Fruit fly (Drosophila melanogaster): Measurements from ENCODE around the gene tws.
A peak's percentile ranks its signal among the peaks of the same experiment; 100 is the strongest.

Gene tws

DNA sequence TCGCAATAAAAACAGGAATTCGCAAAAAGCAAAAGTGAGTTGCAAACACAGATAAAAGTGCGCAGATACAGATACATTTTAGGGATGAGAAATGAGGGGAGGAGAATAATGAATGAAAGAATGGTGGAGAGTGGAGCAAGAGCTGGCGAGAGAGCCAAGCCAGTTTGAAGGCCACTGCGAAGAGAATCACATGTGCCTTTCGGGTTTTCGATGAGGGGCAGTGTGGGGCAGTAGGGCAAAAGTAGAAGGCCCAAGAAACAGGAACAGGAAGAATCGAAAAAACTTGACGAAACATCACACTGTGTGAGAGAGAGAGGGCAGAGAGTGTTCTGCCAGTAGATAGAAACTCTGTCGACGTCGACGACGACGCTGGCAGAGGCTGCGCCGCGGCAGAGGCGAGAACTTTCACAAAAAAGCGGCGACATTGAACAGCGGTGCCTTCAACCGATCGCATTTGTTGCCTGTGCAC lies 55.4 kb downstream of the tws start:
- TF ChIP-seq cic (GFP tag; optimal IDR thresholded peaks at IDR 0.05) (peak; percentile 80), CG33017 (tag; optimal IDR thresholded peaks at IDR 0.05) (no peak), CG11617 (GFP tag; optimal IDR thresholded peaks at IDR 0.05) (no peak), CG7101 (tag; optimal IDR thresholded peaks at IDR 0.05) (no peak), bab1 (GFP tag; optimal IDR thresholded peaks at IDR 0.05) (no peak), tj (GFP tag; optimal IDR thresholded peaks at IDR 0.05) (no peak), CG7045 (GFP tag; optimal IDR thresholded peaks at IDR 0.05) (no peak), Crg-1 (GFP tag; optimal IDR thresholded peaks at IDR 0.05) (no peak), pad (GFP tag; optimal IDR thresholded peaks at IDR 0.05) (peak; percentile 71), ovo (GFP tag; optimal IDR thresholded peaks at IDR 0.05) (no peak), CG1620 (GFP tag; optimal IDR thresholded peaks at IDR 0.05) (no peak), CG12768 (GFP tag; optimal IDR thresholded peaks at IDR 0.05) (peak; percentile 58), cnc (optimal IDR thresholded peaks at IDR 0.05) (no peak), CG5204 (GFP tag; optimal IDR thresholded peaks at IDR 0.05) (no peak), CG14711 (tag; optimal IDR thresholded peaks at IDR 0.05) (no peak), Mnt (GFP tag; optimal IDR thresholded peaks at IDR 0.05) (peak; percentile 94), kay (GFP tag; ENCODE audit: borderline replicate concordance) (no peak), Clk (GFP tag; optimal IDR thresholded peaks at IDR 0.05) (no peak), Hr96 (GFP tag; optimal IDR thresholded peaks at IDR 0.05) (no peak), toe (GFP tag; optimal IDR thresholded peaks at IDR 0.05) (no peak)

DNA sequence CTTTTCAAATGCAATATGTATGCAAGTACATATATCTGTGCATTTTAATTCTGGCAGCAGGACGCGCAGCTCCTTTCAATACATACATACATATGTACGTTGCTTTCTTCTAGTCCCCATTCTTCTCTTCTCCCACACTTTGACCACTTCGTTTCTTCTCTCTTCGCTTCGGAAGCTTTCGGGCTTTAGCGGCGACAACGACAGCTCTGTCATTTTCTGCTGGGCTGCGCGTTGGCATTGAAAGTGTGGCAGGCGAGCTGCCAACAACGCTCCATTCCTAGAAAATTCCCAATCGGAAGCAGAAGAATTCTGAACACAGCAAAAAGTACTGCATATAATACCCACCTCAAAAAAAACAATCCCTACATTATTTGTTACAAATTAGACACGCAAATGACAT lies 56.5 kb downstream of the tws start:
- TF ChIP-seq cnc (optimal IDR thresholded peaks at IDR 0.05) (no peak), CG7101 (tag; optimal IDR thresholded peaks at IDR 0.05) (peak; percentile 67), ovo (GFP tag; optimal IDR thresholded peaks at IDR 0.05) (no peak), kay (GFP tag; ENCODE audit: borderline replicate concordance) (no peak), Mnt (GFP tag; optimal IDR thresholded peaks at IDR 0.05) (peak; percentile 64), CG7045 (GFP tag; optimal IDR thresholded peaks at IDR 0.05) (no peak), CG14711 (tag; optimal IDR thresholded peaks at IDR 0.05) (peak; percentile 68), Hr96 (GFP tag; optimal IDR thresholded peaks at IDR 0.05) (peak; percentile 39), CG12768 (GFP tag; optimal IDR thresholded peaks at IDR 0.05) (peak; percentile 14), cic (GFP tag; optimal IDR thresholded peaks at IDR 0.05) (peak; percentile 39), CG11617 (GFP tag; optimal IDR thresholded peaks at IDR 0.05) (no peak), bab1 (GFP tag; optimal IDR thresholded peaks at IDR 0.05) (no peak), CG33017 (tag; optimal IDR thresholded peaks at IDR 0.05) (peak; percentile 69), Crg-1 (GFP tag; optimal IDR thresholded peaks at IDR 0.05) (no peak), pad (GFP tag; optimal IDR thresholded peaks at IDR 0.05) (no peak), toe (GFP tag; optimal IDR thresholded peaks at IDR 0.05) (no peak), CG5204 (GFP tag; optimal IDR thresholded peaks at IDR 0.05) (no peak)

- TF ChIP-seq Clk (GFP tag; optimal IDR thresholded peaks at IDR 0.05) (peak; percentile 98), Crg-1 (GFP tag; optimal IDR thresholded peaks at IDR 0.05) (peak; percentile 95), CG14711 (tag; optimal IDR thresholded peaks at IDR 0.05) (peak; percentile 91), ovo (GFP tag; optimal IDR thresholded peaks at IDR 0.05) (peak; percentile 86), Hr96 (GFP tag; optimal IDR thresholded peaks at IDR 0.05) (peak; percentile 98), CG5204 (GFP tag; optimal IDR thresholded peaks at IDR 0.05) (peak; percentile 98), cic (GFP tag; optimal IDR thresholded peaks at IDR 0.05) (peak; percentile 84), pad (GFP tag; optimal IDR thresholded peaks at IDR 0.05) (peak; percentile 89), kay (GFP tag; ENCODE audit: borderline replicate concordance) (no peak), bab1 (GFP tag; optimal IDR thresholded peaks at IDR 0.05) (peak; percentile 76), tj (GFP tag; optimal IDR thresholded peaks at IDR 0.05) (peak; percentile 75), CG7045 (GFP tag; optimal IDR thresholded peaks at IDR 0.05) (peak; percentile 98), toe (GFP tag; optimal IDR thresholded peaks at IDR 0.05) (peak; percentile 99), CG11617 (GFP tag; optimal IDR thresholded peaks at IDR 0.05) (peak; percentile 96), CG33017 (tag; optimal IDR thresholded peaks at IDR 0.05) (peak; percentile 98), cnc (optimal IDR thresholded peaks at IDR 0.05) (peak in 1 of 2 experiments; percentile 9), CG1620 (GFP tag; optimal IDR thresholded peaks at IDR 0.05) (peak; percentile 90), CG7101 (tag; optimal IDR thresholded peaks at IDR 0.05) (peak; percentile 97), CG12768 (GFP tag; optimal IDR thresholded peaks at IDR 0.05) (peak; percentile 99), Mnt (GFP tag; optimal IDR thresholded peaks at IDR 0.05) (peak; percentile 85)
Observed at dm6 chr3R:10082549-10083075, 57.0 kb downstream of the tws start.

- peak; percentile 47 for TF ChIP-seq CG11617 (GFP tag; optimal IDR thresholded peaks at IDR 0.05)
- TF ChIP-seq CG33017 (tag; optimal IDR thresholded peaks at IDR 0.05) = peak; percentile 31
- TF ChIP-seq cnc (optimal IDR thresholded peaks at IDR 0.05) = no peak
- no peak for TF ChIP-seq pad (GFP tag; optimal IDR thresholded peaks at IDR 0.05)
- peak; percentile 13 for TF ChIP-seq Mnt (GFP tag; optimal IDR thresholded peaks at IDR 0.05)
- no peak for TF ChIP-seq kay (GFP tag; ENCODE audit: borderline replicate concordance)
- peak; percentile 53 for TF ChIP-seq CG14711 (tag; optimal IDR thresholded peaks at IDR 0.05)
- peak; percentile 59 for TF ChIP-seq cic (GFP tag; optimal IDR thresholded peaks at IDR 0.05)
- TF ChIP-seq toe (GFP tag; optimal IDR thresholded peaks at IDR 0.05) = peak; percentile 59
- TF ChIP-seq CG5204 (GFP tag; optimal IDR thresholded peaks at IDR 0.05) = peak; percentile 81
- no peak for TF ChIP-seq Crg-1 (GFP tag; optimal IDR thresholded peaks at IDR 0.05)
- TF ChIP-seq CG7101 (tag; optimal IDR thresholded peaks at IDR 0.05) = peak; percentile 68
- no peak for TF ChIP-seq bab1 (GFP tag; optimal IDR thresholded peaks at IDR 0.05)
- TF ChIP-seq Hr96 (GFP tag; optimal IDR thresholded peaks at IDR 0.05) = peak; percentile 82
- peak; percentile 57 for TF ChIP-seq ovo (GFP tag; optimal IDR thresholded peaks at IDR 0.05)
- TF ChIP-seq CG1620 (GFP tag; optimal IDR thresholded peaks at IDR 0.05) = peak; percentile 15
- TF ChIP-seq CG7045 (GFP tag; optimal IDR thresholded peaks at IDR 0.05) = peak; percentile 38
- TF ChIP-seq CG12768 (GFP tag; optimal IDR thresholded peaks at IDR 0.05) = peak; percentile 68
- peak; percentile 3 for TF ChIP-seq tj (GFP tag; optimal IDR thresholded peaks at IDR 0.05)
- peak; percentile 76 for TF ChIP-seq Clk (GFP tag; optimal IDR thresholded peaks at IDR 0.05)
Observed at dm6 chr3R:10081469-10082111, 58.0 kb downstream of the tws start.

- TF ChIP-seq CG7045 (GFP tag; optimal IDR thresholded peaks at IDR 0.05) (no peak), Crg-1 (GFP tag; optimal IDR thresholded peaks at IDR 0.05) (peak; percentile 26), cic (GFP tag; optimal IDR thresholded peaks at IDR 0.05) (peak; percentile 76), cnc (optimal IDR thresholded peaks at IDR 0.05) (no peak), CG12768 (GFP tag; optimal IDR thresholded peaks at IDR 0.05) (peak; percentile 12), kay (GFP tag; ENCODE audit: borderline replicate concordance) (no peak), tj (GFP tag; optimal IDR thresholded peaks at IDR 0.05) (peak; percentile 68), pad (GFP tag; optimal IDR thresholded peaks at IDR 0.05) (peak; percentile 83)
Observed at dm6 chr3R:10080699-10081098, 58.9 kb downstream of the tws start.

Data from whole organism, adult.